Fruit fly (Drosophila melanogaster) S2 (cell line): ENCODE results near the gene CG16779.

ENCODE experiments used
- CG8478 ChIP-seq: fragments of >200 bp; optimal IDR thresholded peaks from 2 replicates; lab custom pipeline; 2018
- CTCF ChIP-seq, 2 experiments: fragments of >200 bp; optimal IDR thresholded peaks; 2 replicates each; lab custom pipeline; 2018

DNA sequence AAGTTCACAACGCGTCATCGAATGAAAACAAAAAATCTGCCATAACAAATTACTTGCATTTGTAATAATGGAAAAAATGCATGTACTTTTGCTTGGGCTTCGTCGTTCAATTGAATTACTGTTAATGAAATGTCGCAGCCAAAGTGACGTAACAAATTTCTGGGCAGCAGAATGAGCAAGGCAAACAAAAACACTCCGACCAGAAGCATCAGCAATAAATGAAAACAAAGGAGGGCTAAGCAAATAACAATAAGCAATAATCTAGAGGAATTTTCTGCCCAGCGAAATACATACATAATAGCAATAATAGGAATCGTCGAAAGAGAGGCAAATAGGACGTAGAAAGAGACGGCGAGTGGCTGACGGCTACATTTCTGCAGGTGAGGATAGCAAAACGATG lies 71.1 kb downstream of the CG16779 start:
- no peak for TF ChIP-seq CG8478 (lab: Kevin White, UChicago)
- no peak for TF ChIP-seq CTCF (optimal IDR thresholded peaks at IDR 0.05; lab: Kevin White, UChicago)
